Fruit fly (Drosophila melanogaster) whole organism, pupa: ENCODE data around the gene Grl62c.

ENCODE experiments used
- CG8301 ChIP-seq: fragments of 200-800 bp; sonication (Bioruptor generic); optimal IDR thresholded peaks from 2 replicates; lab custom pipeline; 2018; ENCODE audit warnings: missing biosample characterization, mild to moderate bottlenecking, missing genetic modification characterization
- CG9948 ChIP-seq: fragments of 200-800 bp; sonication (Bioruptor generic); optimal IDR thresholded peaks from 2 replicates; lab custom pipeline; 2018; ENCODE audit warnings: missing biosample characterization, mild to moderate bottlenecking, missing genetic modification characterization, moderate library complexity
- Ets98B ChIP-seq: fragments of 200-800 bp; sonication (Bioruptor generic); IDR thresholded peaks from 2 replicates; pipeline ENCODE4 v1.3.6; 2022; ENCODE audit warnings: missing biosample characterization, missing genetic modification characterization
- Pif1B ChIP-seq: fragments of 200-800 bp; sonication (Bioruptor generic); optimal IDR thresholded peaks from 3 replicates; lab custom pipeline; 2016; ENCODE audit warnings: missing biosample characterization, missing genetic modification characterization
- rn ChIP-seq: fragments of 200-800 bp; sonication (Bioruptor generic); IDR thresholded peaks from 2 replicates; pipeline ENCODE4 v1.3.6; 2022; ENCODE audit warnings: missing biosample characterization, missing genetic modification characterization

dm6 chr3L:2005551-2005950, 21.2 kb upstream of the Grl62c start, which contains the start of gene CG42841:
- no peak for TF ChIP-seq Ets98B
- no peak for TF ChIP-seq CG8301 (tag; lab: Kevin White, UChicago)
- no peak for TF ChIP-seq Pif1B
- no peak for TF ChIP-seq rn (GFP tag; lab: Robert Waterston, UW)
- no peak for TF ChIP-seq CG9948 (tag; lab: Kevin White, UChicago)
